Worm (Caenorhabditis elegans) whole organism, L3 larva: ENCODE data around the gene cpr-3.

ENCODE experiments used
- ceh-28 ChIP-seq: fragments of 150-350 bp; optimal IDR thresholded peaks from 2 replicates; lab custom pipeline; 2014; ENCODE audit warnings: missing biosample characterization, missing genetic modification reagents, missing genetic modification characterization
- egl-5 ChIP-seq: fragments of 150-350 bp; optimal IDR thresholded peaks from 2 replicates; lab custom pipeline; 2017; ENCODE audit warnings: missing biosample characterization, missing genetic modification reagents, missing genetic modification characterization, inconsistent platforms
- elt-2 ChIP-seq: sonication (generic microtip); optimal IDR thresholded peaks from 2 replicates; lab custom pipeline; 2016; ENCODE audit warnings: missing genetic modification reagents, mild to moderate bottlenecking, missing genetic modification characterization, missing compliant biosample characterization
- jun-1 ChIP-seq: fragments of 150-350 bp; optimal IDR thresholded peaks from 2 replicates; lab custom pipeline; 2014; ENCODE audit warnings: missing biosample characterization, missing genetic modification reagents, missing genetic modification characterization
- unc-62 ChIP-seq: fragments of 150-350 bp; sonication (generic microtip); optimal IDR thresholded peaks from 4 replicates; lab custom pipeline; 2014; ENCODE audit warnings: missing biosample characterization, missing genetic modification reagents, missing genetic modification characterization
- ztf-11 ChIP-seq: fragments of 150-350 bp; optimal IDR thresholded peaks from 2 replicates; lab custom pipeline; 2014; ENCODE audit warnings: missing biosample characterization, missing genetic modification characterization
- ztf-4 ChIP-seq: fragments of 150-350 bp; optimal IDR thresholded peaks from 2 replicates; lab custom pipeline; 2014; ENCODE audit warnings: missing biosample characterization, missing genetic modification characterization

DNA sequence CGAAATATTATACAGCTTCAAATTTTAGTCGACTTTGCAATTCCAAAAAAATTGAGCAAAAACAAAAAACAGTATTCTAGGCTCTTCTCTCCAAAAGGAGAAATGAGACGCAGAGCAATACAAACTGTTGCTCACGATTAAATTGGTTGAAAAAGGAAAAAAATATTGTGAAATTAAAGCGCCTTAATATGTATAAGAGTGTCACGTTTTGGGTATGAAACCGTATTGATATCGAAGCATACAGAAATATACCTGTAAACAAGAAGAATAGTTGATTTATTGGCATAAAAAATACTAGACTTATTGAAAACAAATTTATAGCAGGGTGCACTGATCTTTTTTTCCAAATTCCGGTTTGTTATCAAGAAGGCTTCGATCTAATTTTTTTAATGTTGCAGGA is 32.7 kb downstream of the cpr-3 start, which contains the start of gene M01B2.13:
- TF ChIP-seq ztf-11, result no peak
- TF ChIP-seq elt-2 (tag; lab: Kevin White, UChicago), result no peak
- no peak for TF ChIP-seq ceh-28 (tag; lab: Kevin White, UChicago)
- TF ChIP-seq unc-62 (GFP tag; lab: Kevin White, UChicago), result no peak
- no peak for TF ChIP-seq jun-1 (tag; lab: Kevin White, UChicago)
- no peak for TF ChIP-seq egl-5 (tag; lab: Kevin White, UChicago)
- no peak for TF ChIP-seq ztf-4 (tag; lab: Kevin White, UChicago)
